Worm (Caenorhabditis elegans): ENCODE measurements around the gene F18E9.4.

DNA sequence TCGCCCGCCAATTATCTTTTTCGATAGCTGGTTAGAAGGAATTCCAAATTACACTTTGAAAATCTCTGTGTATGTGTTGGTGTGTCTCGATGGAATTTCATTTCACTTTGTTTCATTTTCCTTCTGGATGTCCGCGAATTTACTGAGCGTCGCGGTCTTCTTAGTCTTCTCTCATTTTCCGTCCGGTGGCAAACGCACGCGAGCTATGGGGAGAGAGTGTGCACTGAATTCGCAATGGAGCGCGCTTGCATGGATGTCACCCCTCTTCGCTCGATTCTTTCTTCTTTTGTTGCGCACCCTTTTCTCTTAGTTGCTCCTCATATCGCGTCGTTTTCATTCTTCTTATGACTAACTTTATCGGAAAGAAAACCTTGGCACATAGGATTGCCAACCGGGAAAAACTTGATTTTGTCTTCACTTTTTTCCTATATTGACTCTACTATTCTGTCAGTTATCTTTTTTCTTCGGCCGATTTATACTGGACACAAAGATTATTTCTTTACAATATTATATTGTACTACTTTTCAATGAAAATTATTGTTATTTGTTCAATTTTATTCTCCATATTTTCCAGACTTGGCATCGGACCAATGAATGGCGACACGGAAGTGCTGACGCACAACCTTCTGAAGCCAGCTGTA is 28.5 kb upstream of the F18E9.4 start, which contains the start of gene dhhc-14:
- TF ChIP-seq W03F9.2 (tag; optimal IDR thresholded peaks at IDR 0.05) (no peak), dao-5 (tag; optimal IDR thresholded peaks at IDR 0.05) (no peak), him-1 (tag; optimal IDR thresholded peaks at IDR 0.05) (no peak)
